Fruit fly (Drosophila melanogaster) whole organism, embryonic: ENCODE measurements around the gene cnir.

Experiments used
- Antp ChIP-seq: fragments of 200-800 bp; sonication (Bioruptor generic); optimal IDR thresholded peaks from 3 replicates; lab custom pipeline; 2016; ENCODE audit warnings: missing biosample characterization, missing genetic modification characterization
- Asciz ChIP-seq: fragments of 200-800 bp; sonication (Bioruptor generic); optimal IDR thresholded peaks from 2 replicates; lab custom pipeline; 2017; ENCODE audit warnings: missing biosample characterization, mild to moderate bottlenecking, missing genetic modification characterization, missing genetic modification reagents
- BEAF-32 ChIP-seq: fragments of 200-800 bp; sonication (Bioruptor generic); optimal IDR thresholded peaks from 3 replicates; lab custom pipeline; 2017; ENCODE audit warnings: missing biosample characterization, missing genetic modification characterization, mild to moderate bottlenecking, moderate library complexity, missing genetic modification reagents
- CG10147 ChIP-seq: fragments of 200-800 bp; sonication (Bioruptor generic); optimal IDR thresholded peaks from 2 replicates; lab custom pipeline; 2019; ENCODE audit warnings: missing biosample characterization, mild to moderate bottlenecking, missing genetic modification characterization, moderate library complexity
- CG10321 ChIP-seq: fragments of 200-800 bp; sonication (Bioruptor generic); IDR thresholded peaks from 2 replicates; pipeline ENCODE4 v1.3.6; 2022; ENCODE audit warnings: missing biosample characterization, missing genetic modification characterization
- CG11504 ChIP-seq: fragments of 200-800 bp; sonication (Bioruptor generic); optimal IDR thresholded peaks from 3 replicates; lab custom pipeline; 2019; ENCODE audit warnings: missing biosample characterization, mild to moderate bottlenecking, missing genetic modification characterization, moderate library complexity
- CG11560 ChIP-seq: fragments of 200-800 bp; sonication (Bioruptor generic); IDR thresholded peaks from 3 replicates; pipeline ENCODE4 v1.3.6; 2022; ENCODE audit warnings: missing biosample characterization, missing genetic modification characterization
- CG12071 ChIP-seq: fragments of 200-800 bp; sonication (Bioruptor generic); optimal IDR thresholded peaks from 3 replicates; lab custom pipeline; 2018; ENCODE audit warnings: missing biosample characterization, mild to moderate bottlenecking, missing genetic modification characterization
- CG12659 ChIP-seq: fragments of 200-800 bp; sonication (Bioruptor generic); optimal IDR thresholded peaks from 3 replicates; lab custom pipeline; 2017; ENCODE audit warnings: mild to moderate bottlenecking, missing biosample characterization, missing genetic modification reagents, missing genetic modification characterization
- CG12744 ChIP-seq: fragments of 200-800 bp; sonication (Bioruptor generic); optimal IDR thresholded peaks from 2 replicates; lab custom pipeline; 2016; ENCODE audit warnings: missing biosample characterization, missing genetic modification characterization
- CG15696 ChIP-seq: fragments of 200-800 bp; sonication (Bioruptor generic); optimal IDR thresholded peaks from 2 replicates; lab custom pipeline; 2019; ENCODE audit warnings: missing biosample characterization, mild to moderate bottlenecking, missing genetic modification characterization, moderate library complexity
- CG17568 ChIP-seq: fragments of 200-800 bp; sonication (Bioruptor generic); optimal IDR thresholded peaks from 2 replicates; lab custom pipeline; 2018; ENCODE audit warnings: missing biosample characterization, mild to moderate bottlenecking, missing genetic modification characterization, moderate library complexity
- CG31224 ChIP-seq: fragments of 200-800 bp; sonication (Bioruptor generic); IDR thresholded peaks from 2 replicates; pipeline ENCODE4 v1.3.6; 2022; ENCODE audit warnings: missing biosample characterization, missing genetic modification characterization
- CG34376 ChIP-seq: fragments of 200-800 bp; sonication (Bioruptor generic); optimal IDR thresholded peaks from 2 replicates; lab custom pipeline; 2018; ENCODE audit warnings: missing biosample characterization, mild to moderate bottlenecking, missing genetic modification characterization
- CG4360 ChIP-seq: fragments of 200-800 bp; sonication (Bioruptor generic); IDR thresholded peaks from 2 replicates; pipeline ENCODE4 v1.3.6; 2022; ENCODE audit warnings: missing biosample characterization, missing genetic modification characterization
- CG4404 ChIP-seq: fragments of 200-800 bp; sonication (Bioruptor generic); IDR thresholded peaks from 2 replicates; pipeline ENCODE4 v1.3.6; 2022; ENCODE audit warnings: missing biosample characterization, missing genetic modification characterization
- CG4854 ChIP-seq: fragments of 200-800 bp; sonication (Bioruptor generic); optimal IDR thresholded peaks from 2 replicates; lab custom pipeline; 2016; ENCODE audit warnings: missing biosample characterization, missing genetic modification characterization, inconsistent platforms
- CG6689 ChIP-seq: fragments of 200-800 bp; sonication (Bioruptor generic); IDR thresholded peaks from 2 replicates; pipeline ENCODE4 v1.3.6; 2022; ENCODE audit warnings: missing biosample characterization, missing genetic modification characterization
- CG6813 ChIP-seq: fragments of 200-800 bp; sonication (Bioruptor generic); optimal IDR thresholded peaks from 2 replicates; lab custom pipeline; 2017; ENCODE audit warnings: missing biosample characterization, missing genetic modification characterization, mild to moderate bottlenecking, moderate library complexity, missing genetic modification reagents
- CG7372 ChIP-seq: fragments of 200-800 bp; sonication (Bioruptor generic); IDR thresholded peaks from 2 replicates; pipeline ENCODE4 v1.3.6; 2022; ENCODE audit warnings: missing biosample characterization, missing genetic modification characterization
- Doc3 ChIP-seq: fragments of 200-800 bp; sonication (Bioruptor generic); IDR thresholded peaks from 3 replicates; pipeline ENCODE4 v1.3.6; 2022; ENCODE audit warnings: missing biosample characterization, missing genetic modification characterization; ENCODE audit not compliant: partially characterized antibody
- Fer2 ChIP-seq: fragments of 200-800 bp; sonication (Bioruptor generic); optimal IDR thresholded peaks from 2 replicates; lab custom pipeline; 2018; ENCODE audit warnings: missing biosample characterization, mild to moderate bottlenecking, missing genetic modification characterization, moderate library complexity
- GATAe ChIP-seq: fragments of 200-800 bp; sonication (Bioruptor generic); conservative IDR thresholded peaks from 2 replicates; pipeline ENCODE4 v1.3.6; 2022; ENCODE audit warnings: missing biosample characterization, missing genetic modification characterization
- HLH4C ChIP-seq: fragments of 200-800 bp; sonication (Bioruptor generic); IDR thresholded peaks from 3 replicates; pipeline ENCODE4 v1.3.6; 2022; ENCODE audit warnings: missing biosample characterization, missing genetic modification characterization; ENCODE audit not compliant: partially characterized antibody
- HLH54F ChIP-seq: fragments of 200-800 bp; sonication (Bioruptor generic); optimal IDR thresholded peaks from 3 replicates; lab custom pipeline; 2016; ENCODE audit warnings: missing biosample characterization, missing genetic modification characterization
- Mes4 ChIP-seq: fragments of 200-800 bp; sonication (Bioruptor generic); optimal IDR thresholded peaks from 2 replicates; lab custom pipeline; 2016; ENCODE audit warnings: missing biosample characterization, missing genetic modification characterization
- NFAT ChIP-seq: fragments of 200-800 bp; sonication (Bioruptor generic); IDR thresholded peaks from 2 replicates; pipeline ENCODE4 v1.3.6; 2022; ENCODE audit warnings: missing biosample characterization, missing genetic modification characterization
- Ravus ChIP-seq: fragments of 200-800 bp; sonication (Bioruptor generic); IDR thresholded peaks from 2 replicates; pipeline ENCODE4 v1.3.6; 2022; ENCODE audit warnings: missing biosample characterization, missing genetic modification characterization
- Stat92E ChIP-seq, 3 experiments: fragments of >200 bp in 2 of 3; fragments of 200-800 bp in 1 of 3; sonication (Bioruptor generic) in 1 of 3; optimal IDR thresholded peaks; 2 replicates each; lab custom pipeline; 2017 to 2019; ENCODE audit warnings: missing biosample characterization in 3 of 3, missing genetic modification characterization in 3 of 3, mild to moderate bottlenecking in 1 of 3, moderate library complexity in 1 of 3
- cas ChIP-seq: fragments of 200-800 bp; sonication (Bioruptor generic); IDR thresholded peaks from 2 replicates; pipeline ENCODE4 v1.3.6; 2022; ENCODE audit warnings: missing biosample characterization, missing genetic modification characterization
- croc ChIP-seq: fragments of 200-800 bp; sonication (Bioruptor generic); conservative IDR thresholded peaks from 3 replicates; pipeline ENCODE4 v1.3.6; 2022; ENCODE audit warnings: missing biosample characterization, missing genetic modification characterization
- dmrt11E ChIP-seq: fragments of 200-800 bp; sonication (Bioruptor generic); optimal IDR thresholded peaks from 3 replicates; lab custom pipeline; 2018; ENCODE audit warnings: missing biosample characterization, mild to moderate bottlenecking, missing genetic modification characterization, moderate library complexity
- gfzf ChIP-seq: fragments of 200-800 bp; sonication (Bioruptor generic); optimal IDR thresholded peaks from 2 replicates; lab custom pipeline; 2016; ENCODE audit warnings: missing biosample characterization, mild to moderate bottlenecking, missing genetic modification characterization, moderate library complexity
- grau ChIP-seq: fragments of 200-800 bp; optimal IDR thresholded peaks from 3 replicates; lab custom pipeline; 2019; ENCODE audit warnings: missing biosample characterization, mild to moderate bottlenecking, missing genetic modification characterization, moderate library complexity
- hbn ChIP-seq: fragments of 200-800 bp; sonication (Bioruptor generic); IDR thresholded peaks from 2 replicates; pipeline ENCODE4 v1.3.6; 2022; ENCODE audit warnings: missing biosample characterization, missing genetic modification characterization; ENCODE audit not compliant: partially characterized antibody
- kah ChIP-seq: fragments of 200-800 bp; sonication (Bioruptor generic); optimal IDR thresholded peaks from 2 replicates; lab custom pipeline; 2018; ENCODE audit warnings: missing biosample characterization, mild to moderate bottlenecking, missing genetic modification characterization
- kay ChIP-seq: fragments of 200-800 bp; sonication (Bioruptor generic); optimal IDR thresholded peaks from 2 replicates; lab custom pipeline; 2016; ENCODE audit warnings: missing biosample characterization, missing genetic modification characterization
- lov ChIP-seq, 2 experiments: fragments of 200-800 bp in 1 of 2; fragments of >200 bp in 1 of 2; sonication (Bioruptor generic) in 1 of 2; IDR thresholded peaks in 1 of 2; optimal IDR thresholded peaks in 1 of 2; 2 replicates in 1 of 2; 3 replicates in 1 of 2; pipeline versions ENCODE4 v1.3.6 to Lab custom; 2017 to 2022; ENCODE audit warnings: missing biosample characterization in 1 of 2, missing genetic modification characterization in 1 of 2
- nau ChIP-seq: fragments of 200-800 bp; sonication (Bioruptor generic); optimal IDR thresholded peaks from 3 replicates; lab custom pipeline; 2017; ENCODE audit warnings: missing biosample characterization, mild to moderate bottlenecking, missing genetic modification characterization, missing genetic modification reagents
- nom ChIP-seq: fragments of 200-800 bp; sonication (Bioruptor generic); optimal IDR thresholded peaks from 2 replicates; lab custom pipeline; 2017; ENCODE audit warnings: missing biosample characterization, missing genetic modification characterization, mild to moderate bottlenecking, moderate library complexity, missing genetic modification reagents
- p53 ChIP-seq: fragments of 200-800 bp; sonication (Bioruptor generic); optimal IDR thresholded peaks from 2 replicates; lab custom pipeline; 2016; ENCODE audit warnings: missing biosample characterization, missing genetic modification characterization
- pfk ChIP-seq: fragments of 200-800 bp; sonication (Bioruptor generic); optimal IDR thresholded peaks from 2 replicates; lab custom pipeline; 2018; ENCODE audit warnings: missing biosample characterization, mild to moderate bottlenecking, missing genetic modification characterization, moderate library complexity
- repo ChIP-seq: fragments of 200-800 bp; sonication (Bioruptor generic); optimal IDR thresholded peaks from 2 replicates; lab custom pipeline; 2016; ENCODE audit warnings: missing biosample characterization, missing genetic modification characterization
- rib ChIP-seq: fragments of 200-800 bp; sonication (Bioruptor generic); IDR thresholded peaks from 2 replicates; pipeline ENCODE4 v1.3.6; 2022; ENCODE audit warnings: missing biosample characterization, missing genetic modification characterization
- sim ChIP-seq: fragments of 200-800 bp; sonication (Bioruptor generic); IDR thresholded peaks from 2 replicates; pipeline ENCODE4 v1.3.6; 2022; ENCODE audit warnings: missing biosample characterization, missing genetic modification characterization
- tna ChIP-seq: fragments of 200-800 bp; sonication (Bioruptor generic); IDR thresholded peaks from 2 replicates; pipeline ENCODE4 v1.3.6; 2022; ENCODE audit warnings: missing biosample characterization, missing genetic modification characterization; ENCODE audit not compliant: partially characterized antibody
- ttk ChIP-seq: fragments of 200-800 bp; sonication (Bioruptor generic); IDR thresholded peaks from 2 replicates; pipeline ENCODE4 v2.1.2; 2022; ENCODE audit warnings: missing biosample characterization, missing genetic modification characterization
- wdn ChIP-seq: fragments of 200-800 bp; sonication (Bioruptor generic); IDR thresholded peaks from 2 replicates; pipeline ENCODE4 v1.3.6; 2022; ENCODE audit warnings: missing biosample characterization, missing genetic modification characterization
- z ChIP-seq: fragments of 200-800 bp; sonication (Bioruptor generic); IDR thresholded peaks from 3 replicates; pipeline ENCODE4 v1.3.6; 2022; ENCODE audit warnings: missing biosample characterization, missing genetic modification characterization

Gene cnir

DNA sequence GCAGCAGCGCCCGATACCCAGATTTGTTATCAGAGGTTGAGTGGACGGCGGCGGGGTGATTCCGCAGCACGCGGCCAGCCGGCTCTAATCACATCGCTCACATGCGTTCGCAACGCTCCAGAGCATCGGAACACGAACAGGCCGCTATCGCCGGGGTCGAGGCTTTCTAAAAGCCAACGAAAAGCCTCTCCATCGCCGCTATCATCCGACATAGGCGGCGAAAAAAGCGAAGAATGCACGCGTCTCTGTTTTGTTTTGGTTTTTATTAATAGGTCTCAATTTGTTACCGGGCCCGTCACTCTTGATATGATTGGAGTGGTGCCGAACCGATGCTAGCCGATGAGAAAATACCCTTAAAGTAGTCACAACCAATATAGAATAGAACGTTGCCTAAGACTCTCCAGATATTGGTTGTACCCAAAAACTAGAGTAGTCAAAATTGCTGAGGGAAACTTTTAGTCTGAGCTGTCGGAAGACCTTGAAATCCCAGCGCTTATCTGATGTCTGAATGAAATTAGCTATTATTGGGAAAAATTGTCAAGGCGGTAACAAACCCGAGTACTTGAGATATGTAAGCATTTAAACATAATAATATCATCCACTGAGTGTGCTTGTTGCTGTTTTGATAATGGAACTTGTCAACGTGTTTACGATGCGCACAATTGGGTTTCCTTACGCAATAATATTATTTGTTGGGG is 2.5 kb upstream of the cnir start, which contains the start of gene CG17261 (continued):
- TF ChIP-seq CG4404 (no peak), CG31224 (GFP tag; lab: Robert Waterston, UW) (no peak), gfzf (GFP tag; lab: Kevin White, UChicago) (no peak), ttk (GFP tag; lab: Robert Waterston, UW) (no peak), BEAF-32 (GFP tag; lab: Kevin White, UChicago) (no peak), z (GFP tag; lab: Robert Waterston, UW) (no peak), Ravus (GFP tag; lab: Robert Waterston, UW) (no peak), CG11560 (no peak), CG12659 (GFP tag; lab: Kevin White, UChicago) (peak; percentile 45), CG12744 (no peak), CG6689 (GFP tag; lab: Robert Waterston, UW) (no peak), CG34376 (GFP tag; lab: Kevin White, UChicago) (peak; percentile 99), sim (GFP tag; lab: Robert Waterston, UW) (no peak), Antp (peak; percentile 54), dmrt11E (tag; lab: Kevin White, UChicago) (no peak), CG12071 (GFP tag; lab: Kevin White, UChicago) (peak; percentile 23), repo (GFP tag; lab: Kevin White, UChicago) (no peak), CG11504 (tag; lab: Kevin White, UChicago) (peak; percentile 38), wdn (no peak), kah (GFP tag; lab: Kevin White, UChicago) (no peak), rib (peak; percentile 49; the same call in 1 of the 2 replicates), CG6813 (GFP tag; lab: Kevin White, UChicago) (no peak), CG15696 (tag; lab: Kevin White, UChicago) (no peak), CG4854 (GFP tag; lab: Kevin White, UChicago) (no peak), hbn (no peak), nom (GFP tag; lab: Kevin White, UChicago) (no peak), HLH54F (peak; percentile 37), Fer2 (tag; lab: Kevin White, UChicago) (no peak), nau (GFP tag; lab: Kevin White, UChicago) (no peak), CG10147 (GFP tag; lab: Kevin White, UChicago) (no peak), NFAT (GFP tag; lab: Robert Waterston, UW) (peak; percentile 55; the same call in 1 of the 2 replicates), CG4360 (GFP tag; lab: Robert Waterston, UW) (no peak), kay (peak; percentile 22), tna (GFP tag; lab: Robert Waterston, UW) (no peak), Doc3 (GFP tag; lab: Robert Waterston, UW) (no peak), grau (peak; percentile 49), Stat92E (GFP tag; optimal IDR thresholded peaks at IDR 0.05; lab: Kevin White, UChicago) (no peak), p53 (GFP tag; lab: Kevin White, UChicago) (no peak), CG7372 (GFP tag; lab: Robert Waterston, UW) (no peak), HLH4C (GFP tag; lab: Robert Waterston, UW) (no peak), Asciz (GFP tag; lab: Kevin White, UChicago) (no peak), CG17568 (GFP tag; lab: Kevin White, UChicago) (peak; percentile 4), GATAe (GFP tag; lab: Robert Waterston, UW) (no peak), Mes4 (GFP tag; lab: Kevin White, UChicago) (no peak), lov (optimal IDR thresholded peaks at IDR 0.05; lab: Kevin White, UChicago) (no peak), lov (GFP tag; IDR thresholded peaks at IDR 0.05; lab: Robert Waterston, UW) (no peak), pfk (no peak), cas (no peak), CG10321 (GFP tag; lab: Robert Waterston, UW) (no peak), croc (no peak)
